Worm (Caenorhabditis elegans): Measurements from ENCODE around the gene F22H10.6.

The F22H10.6 gene

DNA sequence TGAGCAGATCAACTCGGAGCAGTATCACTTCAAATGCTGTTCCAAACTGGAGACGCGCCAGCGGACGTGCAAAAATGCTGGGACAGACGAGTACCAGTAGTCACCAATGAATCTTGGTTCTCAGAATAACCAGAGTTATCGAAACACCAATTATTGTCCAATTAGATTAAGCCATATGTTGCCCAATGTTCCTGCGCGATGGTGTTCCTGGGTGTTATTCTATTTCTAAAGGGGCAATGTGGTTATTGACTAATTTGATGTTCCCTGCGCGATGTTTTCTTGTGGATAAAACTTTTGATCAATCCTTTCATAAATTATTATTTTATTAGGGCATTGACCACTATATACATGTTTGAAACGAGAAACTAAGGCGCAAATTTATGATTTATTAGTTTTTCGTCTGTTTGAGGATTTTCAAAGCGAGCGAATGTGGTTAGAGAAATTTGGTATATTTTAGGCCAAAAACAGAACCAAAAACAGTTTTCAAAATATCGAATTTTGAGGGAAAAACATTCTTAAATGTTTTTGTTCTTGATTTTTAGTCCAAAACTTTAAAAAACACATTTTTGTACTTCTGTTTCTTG lies 9.1 kb downstream of the F22H10.6 start (continued):
- peak; percentile 100 for TF ChIP-seq ceh-28 (tag; optimal IDR thresholded peaks at IDR 0.05)
- TF ChIP-seq nhr-77 (tag; optimal IDR thresholded peaks at IDR 0.05) = peak; percentile 99
- TF ChIP-seq ceh-16 (tag; optimal IDR thresholded peaks at IDR 0.05) = peak; percentile 79
- TF ChIP-seq elt-2 (tag; optimal IDR thresholded peaks at IDR 0.05) = peak; percentile 87
- peak; percentile 78 for TF ChIP-seq elt-1 (tag; optimal IDR thresholded peaks at IDR 0.05)
- peak; percentile 97 for TF ChIP-seq ceh-82 (tag; optimal IDR thresholded peaks at IDR 0.05)
- peak in 1 of 2 experiments; percentile 85 for TF ChIP-seq eor-1 (tag; optimal IDR thresholded peaks at IDR 0.05)
- peak; percentile 92 for TF ChIP-seq unc-62 (GFP tag; optimal IDR thresholded peaks at IDR 0.05)

DNA sequence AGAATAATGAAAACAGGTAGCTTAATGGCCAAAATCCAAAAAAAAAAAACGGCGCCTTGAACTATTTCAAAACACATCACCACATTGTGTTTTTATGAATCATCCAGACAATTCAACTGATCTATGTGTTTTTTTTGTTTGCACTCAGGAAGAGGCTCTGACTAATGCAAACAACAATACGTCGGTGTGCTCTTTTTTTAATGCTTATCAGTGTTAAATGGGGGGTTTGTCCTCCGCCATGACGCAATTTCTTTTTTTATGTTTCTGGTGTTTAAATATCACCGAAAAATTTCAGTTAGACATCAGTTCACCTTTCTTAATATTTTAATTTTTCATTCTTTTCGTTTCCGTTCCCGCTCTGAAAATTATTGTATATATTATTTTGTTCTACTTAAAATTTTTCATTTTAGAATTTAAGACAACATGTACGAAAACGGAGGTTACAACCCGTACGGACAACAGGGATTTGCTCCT lies 12.0 kb downstream of the F22H10.6 start, which contains the start of gene F22H10.2:
Gene F22H10.2 (plus strand): TSS at position 424 of the 474 bp plus-strand sequence.
- TF ChIP-seq jun-1 (tag; optimal IDR thresholded peaks at IDR 0.05) (peak; percentile 27), pqm-1 (tag; optimal IDR thresholded peaks at IDR 0.05) (peak; percentile 86), elt-2 (tag; optimal IDR thresholded peaks at IDR 0.05) (peak; percentile 80), hmg-11 (tag; optimal IDR thresholded peaks at IDR 0.05) (no peak), pha-4 (tag; optimal IDR thresholded peaks at IDR 0.05) (peak; percentile 65), nhr-77 (tag; optimal IDR thresholded peaks at IDR 0.05) (no peak)

DNA sequence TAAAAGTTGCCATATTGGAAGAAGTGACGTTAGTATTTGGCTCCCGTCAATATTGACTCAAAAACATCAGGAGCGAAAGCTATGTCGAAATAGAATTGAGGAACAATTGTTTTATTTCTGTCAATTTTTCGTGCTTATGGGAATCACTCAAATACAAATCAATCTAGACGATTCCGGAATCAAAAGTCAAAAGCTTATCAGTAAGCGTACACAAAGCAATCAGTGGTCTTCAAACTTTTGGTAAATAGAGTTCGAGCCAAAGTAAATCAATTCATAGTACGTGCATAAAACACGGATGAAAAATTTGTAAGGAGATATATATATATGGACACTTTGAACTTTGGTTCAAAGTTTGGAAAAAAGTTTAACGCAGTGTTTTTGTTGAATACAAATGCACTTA lies 13.0 kb downstream of the F22H10.6 start:
- TF ChIP-seq ztf-11 (tag; optimal IDR thresholded peaks at IDR 0.05) (no peak), nhr-25 (tag; optimal IDR thresholded peaks at IDR 0.05) (no peak), daf-12 (tag; optimal IDR thresholded peaks at IDR 0.05) (no peak), nhr-11 (tag; optimal IDR thresholded peaks at IDR 0.05) (no peak), pha-4 (tag; optimal IDR thresholded peaks at IDR 0.05) (peak; percentile 54), nhr-76 (tag; optimal IDR thresholded peaks at IDR 0.05) (no peak), hmg-11 (tag; optimal IDR thresholded peaks at IDR 0.05) (no peak), nfya-1 (tag; optimal IDR thresholded peaks at IDR 0.05; ENCODE audit: insufficient read depth) (no peak), pqm-1 (tag; optimal IDR thresholded peaks at IDR 0.05) (peak; percentile 40), elt-2 (tag; optimal IDR thresholded peaks at IDR 0.05) (peak; percentile 54), nhr-77 (tag; optimal IDR thresholded peaks at IDR 0.05) (no peak)

DNA sequence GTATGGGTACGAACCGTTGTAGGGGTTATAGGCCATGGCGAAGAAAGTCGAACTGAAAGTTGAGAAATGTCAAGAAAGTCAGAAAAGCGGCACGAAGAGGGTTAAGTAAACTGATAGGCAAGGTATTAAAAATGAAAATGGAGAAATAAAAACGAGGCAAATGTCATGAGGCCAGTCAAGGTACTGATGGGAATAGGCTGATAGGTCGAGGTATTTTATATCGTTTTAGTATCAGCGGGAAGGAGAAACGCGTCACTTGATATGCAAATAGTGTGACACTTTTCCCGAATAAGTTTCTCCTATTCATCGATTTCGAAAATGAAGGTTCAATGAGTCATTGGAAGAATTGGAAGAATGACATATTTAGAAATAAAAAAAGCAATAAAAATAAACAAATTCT lies 13.5 kb downstream of the F22H10.6 start, which contains the start of gene F22H10.3:
Gene F22H10.3 (minus strand): TSS at position 36 of the 400 bp plus-strand sequence.
- TF ChIP-seq unc-62 (GFP tag; optimal IDR thresholded peaks at IDR 0.05) = no peak
- no peak for TF ChIP-seq unc-39 (tag; optimal IDR thresholded peaks at IDR 0.05)
- no peak for TF ChIP-seq nhr-23 (tag; optimal IDR thresholded peaks at IDR 0.05)
- no peak for TF ChIP-seq ceh-82 (tag; optimal IDR thresholded peaks at IDR 0.05)
- no peak for TF ChIP-seq zag-1 (tag; optimal IDR thresholded peaks at IDR 0.05)
- TF ChIP-seq mdl-1 (tag; optimal IDR thresholded peaks at IDR 0.05) = no peak
- TF ChIP-seq nhr-11 (tag; optimal IDR thresholded peaks at IDR 0.05) = no peak
- no peak for TF ChIP-seq ZK546.5 (tag; optimal IDR thresholded peaks at IDR 0.05)
- TF ChIP-seq nhr-28 (tag; optimal IDR thresholded peaks at IDR 0.05) = no peak
- TF ChIP-seq mml-1 (tag; optimal IDR thresholded peaks at IDR 0.05) = no peak
- no peak for TF ChIP-seq fkh-2 (tag; optimal IDR thresholded peaks at IDR 0.05)
- TF ChIP-seq tbx-2 (tag; optimal IDR thresholded peaks at IDR 0.05) = no peak
- peak; percentile 52 for TF ChIP-seq pha-4 (tag; optimal IDR thresholded peaks at IDR 0.05)
- no peak for TF ChIP-seq elt-1 (tag; optimal IDR thresholded peaks at IDR 0.05)
- TF ChIP-seq elt-2 (tag; optimal IDR thresholded peaks at IDR 0.05) = peak; percentile 79
- TF ChIP-seq daf-12 (tag; optimal IDR thresholded peaks at IDR 0.05) = no peak
- no peak for TF ChIP-seq skn-1 (tag; optimal IDR thresholded peaks at IDR 0.05)
- no peak for TF ChIP-seq nhr-43 (tag; optimal IDR thresholded peaks at IDR 0.05; ENCODE audit: poor library complexity, severe bottlenecking)
- peak; percentile 82 for TF ChIP-seq pqm-1 (tag; optimal IDR thresholded peaks at IDR 0.05)

DNA sequence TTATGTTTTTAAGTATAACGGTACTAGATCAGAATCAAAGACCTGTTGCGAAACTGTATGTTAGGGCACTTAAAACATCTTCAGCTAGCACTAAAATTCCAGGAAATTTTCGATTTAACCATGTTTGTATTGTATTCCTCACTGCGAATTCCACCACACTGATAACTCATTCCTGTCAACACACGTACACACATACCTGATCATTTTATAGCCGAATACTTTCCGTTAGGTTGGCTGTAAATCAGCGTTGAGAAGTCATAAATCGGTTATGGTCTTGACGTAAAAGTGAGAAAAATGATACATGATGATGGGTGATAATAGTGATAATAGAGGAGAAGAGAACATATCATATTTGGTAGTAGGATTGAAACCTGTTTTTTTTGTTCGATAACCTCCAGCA lies 15.4 kb downstream of the F22H10.6 start:
- TF ChIP-seq nhr-25 (tag; optimal IDR thresholded peaks at IDR 0.05) = peak; percentile 30
- no peak for TF ChIP-seq unc-39 (tag; optimal IDR thresholded peaks at IDR 0.05)
- no peak for TF ChIP-seq nhr-28 (tag; optimal IDR thresholded peaks at IDR 0.05)
- TF ChIP-seq nhr-43 (tag; optimal IDR thresholded peaks at IDR 0.05; ENCODE audit: poor library complexity, severe bottlenecking) = no peak
- TF ChIP-seq elt-2 (tag; optimal IDR thresholded peaks at IDR 0.05) = peak; percentile 53

DNA sequence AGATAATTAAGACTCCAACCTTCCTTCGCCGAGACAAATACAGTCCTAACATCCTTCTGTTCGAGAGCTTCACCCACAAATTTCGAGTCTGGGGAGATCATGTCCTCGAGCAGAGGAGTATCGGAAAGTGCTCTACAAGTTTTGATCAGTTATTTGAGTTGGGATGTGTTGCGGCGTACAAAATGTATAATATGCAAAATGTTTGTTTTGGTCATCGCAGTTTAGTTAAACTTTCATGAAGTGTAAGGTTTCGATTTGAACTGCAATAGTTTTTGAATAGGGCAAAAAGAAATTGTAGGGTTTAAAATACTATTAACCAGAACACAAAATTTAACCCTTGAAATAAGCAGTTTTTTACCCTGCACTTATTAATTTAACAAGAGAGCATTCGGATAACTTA lies 16.5 kb downstream of the F22H10.6 start, which contains the start of gene tag-343:
Gene tag-343 (minus strand): TSS at position 101 of the 400 bp plus-strand sequence.
- TF ChIP-seq nhr-11 (tag; optimal IDR thresholded peaks at IDR 0.05) (no peak), nhr-28 (tag; optimal IDR thresholded peaks at IDR 0.05) (no peak), nhr-43 (tag; optimal IDR thresholded peaks at IDR 0.05; ENCODE audit: poor library complexity, severe bottlenecking) (no peak), fkh-2 (tag; optimal IDR thresholded peaks at IDR 0.05) (no peak), tbx-2 (tag; optimal IDR thresholded peaks at IDR 0.05) (no peak), ceh-28 (tag; optimal IDR thresholded peaks at IDR 0.05) (no peak), unc-39 (tag; optimal IDR thresholded peaks at IDR 0.05) (no peak), egl-27 (tag; optimal IDR thresholded peaks at IDR 0.05) (no peak), aly-2 (tag; optimal IDR thresholded peaks at IDR 0.05) (no peak), fkh-10 (GFP tag; optimal IDR thresholded peaks at IDR 0.05) (no peak), lin-15B (tag; optimal IDR thresholded peaks at IDR 0.05) (no peak), unc-62 (GFP tag; optimal IDR thresholded peaks at IDR 0.05) (no peak), nhr-12 (tag; optimal IDR thresholded peaks at IDR 0.05) (no peak)

Measured in whole organism, L3 larva.